Worm (Caenorhabditis elegans) whole organism, young adult: ENCODE data around the gene ndub-2.

Experiments
- B0261.1 ChIP-seq: sonication (generic microtip); optimal IDR thresholded peaks from 2 replicates; lab custom pipeline; 2016; ENCODE audit warnings: mild to moderate bottlenecking, missing genetic modification characterization, moderate library complexity, missing compliant biosample characterization
- C06A6.2 ChIP-seq: fragments of 200-800 bp; sonication (Bioruptor generic); conservative IDR thresholded peaks from 2 replicates; pipeline ENCODE4 v1.3.6; 2022; ENCODE audit warnings: missing genetic modification characterization, missing compliant biosample characterization
- C17E4.6 ChIP-seq: fragments of 200-800 bp; sonication (Bioruptor generic); IDR thresholded peaks from 2 replicates; pipeline ENCODE4 v1.3.6; 2022; ENCODE audit warnings: missing genetic modification reagents, missing genetic modification characterization, missing compliant biosample characterization
- F49E8.2 ChIP-seq: sonication (generic microtip); optimal IDR thresholded peaks from 3 replicates; lab custom pipeline; 2017; ENCODE audit warnings: missing genetic modification characterization, mild to moderate bottlenecking, missing compliant biosample characterization, antibody characterized with exemption, moderate library complexity; ENCODE audit not compliant: insufficient read depth
- F57A8.1 ChIP-seq: fragments of 200-800 bp; sonication (Bioruptor generic); optimal IDR thresholded peaks from 2 replicates; lab custom pipeline; 2018; ENCODE audit warnings: mild to moderate bottlenecking, missing genetic modification characterization, moderate library complexity, missing compliant biosample characterization
- K12H6.12 ChIP-seq: fragments of 200-800 bp; sonication (Bioruptor generic); optimal IDR thresholded peaks from 2 replicates; lab custom pipeline; 2018; ENCODE audit warnings: mild to moderate bottlenecking, missing genetic modification characterization, missing compliant biosample characterization
- Y53G8AR.9 ChIP-seq: fragments of 200-800 bp; sonication (Bioruptor generic); conservative IDR thresholded peaks from 2 replicates; pipeline ENCODE4 v1.3.6; 2022; ENCODE audit warnings: missing genetic modification reagents, missing genetic modification characterization, missing compliant biosample characterization
- Y56A3A.18 ChIP-seq: fragments of 200-800 bp; sonication (Bioruptor generic); IDR thresholded peaks from 2 replicates; pipeline ENCODE4 v1.3.6; 2022; ENCODE audit warnings: missing genetic modification reagents, missing genetic modification characterization, missing compliant biosample characterization
- Y95B8A.8 ChIP-seq: fragments of 200-800 bp; sonication (Bioruptor generic); IDR thresholded peaks from 2 replicates; pipeline ENCODE4 v1.3.6; 2022; ENCODE audit warnings: missing genetic modification reagents, missing genetic modification characterization, missing compliant biosample characterization
- akir-1 ChIP-seq: fragments of 200-800 bp; sonication (Bioruptor generic); optimal IDR thresholded peaks from 2 replicates; lab custom pipeline; 2018; ENCODE audit warnings: mild to moderate bottlenecking, missing genetic modification characterization, moderate library complexity, missing compliant biosample characterization
- ama-1 ChIP-seq, 3 experiments: fragments of 150-350 bp in 1 of 3; sonication (generic microtip) in 2 of 3; optimal IDR thresholded peaks; 2 replicates each; lab custom pipeline; 2014 to 2018; ENCODE audit warnings: missing biosample characterization in 2 of 3, missing genetic modification characterization in 2 of 3, missing genetic modification reagents in 2 of 3
- aptf-3 ChIP-seq: fragments of 200-800 bp; sonication (Bioruptor generic); IDR thresholded peaks from 2 replicates; pipeline ENCODE4 v1.3.6; 2022; ENCODE audit warnings: missing genetic modification characterization, missing compliant biosample characterization
- attf-3 ChIP-seq: fragments of 200-800 bp; sonication (Bioruptor generic); conservative IDR thresholded peaks from 2 replicates; pipeline ENCODE4 v1.3.6; 2022; ENCODE audit warnings: missing genetic modification reagents, missing genetic modification characterization, missing compliant biosample characterization
- attf-6 ChIP-seq: fragments of 200-800 bp; sonication (Bioruptor generic); IDR thresholded peaks from 2 replicates; pipeline ENCODE4 v1.3.6; 2022; ENCODE audit warnings: missing genetic modification reagents, missing genetic modification characterization, missing compliant biosample characterization
- ccch-3 ChIP-seq: fragments of 200-800 bp; sonication (Bioruptor generic); optimal IDR thresholded peaks from 2 replicates; lab custom pipeline; 2018; ENCODE audit warnings: mild to moderate bottlenecking, missing genetic modification characterization, missing compliant biosample characterization
- cebp-2 ChIP-seq: fragments of 200-800 bp; sonication (Bioruptor generic); IDR thresholded peaks from 2 replicates; pipeline ENCODE4 v1.3.6; 2022; ENCODE audit warnings: missing genetic modification characterization, missing compliant biosample characterization
- ceh-100 ChIP-seq: fragments of 200-800 bp; sonication (Bioruptor generic); IDR thresholded peaks from 2 replicates; pipeline ENCODE4 v1.3.6; 2022; ENCODE audit warnings: missing genetic modification reagents, missing genetic modification characterization, missing compliant biosample characterization
- ceh-27 ChIP-seq: fragments of 200-800 bp; sonication (Bioruptor generic); optimal IDR thresholded peaks from 2 replicates; lab custom pipeline; 2018; ENCODE audit warnings: mild to moderate bottlenecking, missing genetic modification characterization, moderate library complexity, missing compliant biosample characterization
- ceh-79 ChIP-seq: sonication (generic microtip); optimal IDR thresholded peaks from 2 replicates; lab custom pipeline; 2017; ENCODE audit warnings: mild to moderate bottlenecking, missing genetic modification characterization, missing compliant biosample characterization
- chd-7 ChIP-seq: sonication (generic microtip); optimal IDR thresholded peaks from 2 replicates; lab custom pipeline; 2016; ENCODE audit warnings: mild to moderate bottlenecking, missing genetic modification characterization, moderate library complexity, missing compliant biosample characterization
- dox-1 ChIP-seq: fragments of 200-800 bp; sonication (Bioruptor generic); IDR thresholded peaks from 2 replicates; pipeline ENCODE4 v1.3.6; 2022; ENCODE audit warnings: missing genetic modification reagents, missing genetic modification characterization, missing compliant biosample characterization
- efl-1 ChIP-seq: fragments of 150-350 bp; optimal IDR thresholded peaks from 2 replicates; lab custom pipeline; 2014; ENCODE audit warnings: missing biosample characterization, missing genetic modification reagents, missing genetic modification characterization
- egl-18 ChIP-seq: fragments of 200-800 bp; sonication (Bioruptor generic); IDR thresholded peaks from 2 replicates; pipeline ENCODE4 v1.3.6; 2022; ENCODE audit warnings: missing genetic modification reagents, missing genetic modification characterization, missing compliant biosample characterization
- egrh-3 ChIP-seq: fragments of 200-800 bp; sonication (Bioruptor generic); IDR thresholded peaks from 2 replicates; pipeline ENCODE4 v1.3.6; 2022; ENCODE audit warnings: missing genetic modification reagents, missing genetic modification characterization, missing compliant biosample characterization
- gei-17 ChIP-seq: fragments of 200-800 bp; sonication (Bioruptor generic); optimal IDR thresholded peaks from 2 replicates; lab custom pipeline; 2018; ENCODE audit warnings: mild to moderate bottlenecking, missing genetic modification characterization, missing compliant biosample characterization
- hlh-12 ChIP-seq: sonication (generic microtip); optimal IDR thresholded peaks from 2 replicates; lab custom pipeline; 2016; ENCODE audit warnings: missing genetic modification characterization, missing compliant biosample characterization
- hmg-1.2 ChIP-seq: fragments of 200-800 bp; sonication (Bioruptor generic); IDR thresholded peaks from 2 replicates; pipeline ENCODE4 v1.3.6; 2022; ENCODE audit warnings: missing genetic modification reagents, missing genetic modification characterization, missing compliant biosample characterization
- lin-35 ChIP-seq, 3 experiments: fragments of 150-350 bp in 2 of 3; sonication (generic microtip) in 1 of 3; optimal IDR thresholded peaks; 2 replicates each; lab custom pipeline; 2014 to 2018; ENCODE audit warnings: missing biosample characterization in 3 of 3, missing genetic modification characterization in 3 of 3, missing genetic modification reagents in 3 of 3
- lin-54 ChIP-seq: fragments of 200-800 bp; sonication (Bioruptor generic); optimal IDR thresholded peaks from 2 replicates; lab custom pipeline; 2018; ENCODE audit warnings: mild to moderate bottlenecking, missing genetic modification characterization, missing compliant biosample characterization
- madf-10 ChIP-seq: sonication (generic microtip); optimal IDR thresholded peaks from 2 replicates; lab custom pipeline; 2016; ENCODE audit warnings: mild to moderate bottlenecking, missing genetic modification characterization, missing compliant biosample characterization
- madf-8 ChIP-seq: fragments of 200-800 bp; sonication (Bioruptor generic); conservative IDR thresholded peaks from 2 replicates; pipeline ENCODE4 v1.3.6; 2022; ENCODE audit warnings: missing genetic modification reagents, missing genetic modification characterization, missing compliant biosample characterization
- mcd-1 ChIP-seq: fragments of 200-800 bp; sonication (Bioruptor generic); IDR thresholded peaks from 2 replicates; pipeline ENCODE4 v1.3.6; 2022; ENCODE audit warnings: missing genetic modification reagents, missing genetic modification characterization, missing compliant biosample characterization
- nfyb-1 ChIP-seq: fragments of 200-800 bp; sonication (Bioruptor generic); IDR thresholded peaks from 2 replicates; pipeline ENCODE4 v1.3.6; 2022; ENCODE audit warnings: missing genetic modification reagents, missing genetic modification characterization, missing compliant biosample characterization
- nhr-27 ChIP-seq: fragments of 200-800 bp; sonication (Bioruptor generic); optimal IDR thresholded peaks from 2 replicates; lab custom pipeline; 2018; ENCODE audit warnings: mild to moderate bottlenecking, missing genetic modification characterization, moderate library complexity, missing compliant biosample characterization
- nhr-80 ChIP-seq: sonication (generic microtip); optimal IDR thresholded peaks from 2 replicates; lab custom pipeline; 2016; ENCODE audit warnings: missing genetic modification characterization, missing compliant biosample characterization
- repo-1 ChIP-seq: sonication (generic microtip); optimal IDR thresholded peaks from 2 replicates; lab custom pipeline; 2017; ENCODE audit warnings: mild to moderate bottlenecking, missing genetic modification characterization, missing compliant biosample characterization
- rpc-1 ChIP-seq, 2 experiments: fragments of 150-350 bp in 1 of 2; sonication (generic microtip) in 1 of 2; optimal IDR thresholded peaks; 2 replicates each; lab custom pipeline; 2014 to 2018; ENCODE audit warnings: missing biosample characterization in 1 of 2, missing genetic modification characterization in 1 of 2, missing genetic modification reagents in 1 of 2, missing genotype in 1 of 2
- sdz-38 ChIP-seq: sonication (generic microtip); optimal IDR thresholded peaks from 2 replicates; lab custom pipeline; 2016; ENCODE audit warnings: missing genotype, missing genetic modification characterization, missing compliant biosample characterization
- snpc-4 ChIP-seq, 5 experiments: fragments of 150-350 bp in 1 of 5; sonication (generic microtip) in 4 of 5; optimal IDR thresholded peaks; 2 replicates each; lab custom pipeline; 2014 to 2018; ENCODE audit warnings: missing genetic modification characterization in 5 of 5, missing biosample characterization in 3 of 5, antibody characterized with exemption in 2 of 5, mild to moderate bottlenecking in 2 of 5, missing compliant biosample characterization in 2 of 5, missing genotype in 2 of 5, moderate library complexity in 2 of 5, missing genetic modification reagents in 1 of 5
- sptf-2 ChIP-seq: fragments of 200-800 bp; sonication (Bioruptor generic); optimal IDR thresholded peaks from 2 replicates; lab custom pipeline; 2018; ENCODE audit warnings: mild to moderate bottlenecking, missing genetic modification characterization, missing compliant biosample characterization
- tbp1 ChIP-seq: fragments of 200-800 bp; sonication (Bioruptor generic); optimal IDR thresholded peaks from 2 replicates; lab custom pipeline; 2018; ENCODE audit warnings: mild to moderate bottlenecking, missing genetic modification characterization, missing compliant biosample characterization
- unc-130 ChIP-seq: sonication (generic microtip); optimal IDR thresholded peaks from 2 replicates; lab custom pipeline; 2016; ENCODE audit warnings: missing genetic modification reagents, missing genetic modification characterization, missing compliant biosample characterization
- xnd-1 ChIP-seq: sonication (generic microtip); optimal IDR thresholded peaks from 2 replicates; lab custom pipeline; 2016; ENCODE audit warnings: missing genotype, missing genetic modification reagents, missing genetic modification characterization, missing compliant biosample characterization
- zfh-2 ChIP-seq: fragments of 200-800 bp; sonication (Bioruptor generic); conservative IDR thresholded peaks from 2 replicates; pipeline ENCODE4 v1.3.6; 2022; ENCODE audit warnings: missing genetic modification reagents, missing genetic modification characterization, missing compliant biosample characterization
- ztf-26 ChIP-seq: sonication (generic microtip); optimal IDR thresholded peaks from 2 replicates; lab custom pipeline; 2017; ENCODE audit warnings: missing genetic modification characterization, missing compliant biosample characterization
- ztf-6 ChIP-seq: fragments of 200-800 bp; sonication (Bioruptor generic); IDR thresholded peaks from 2 replicates; pipeline ENCODE4 v1.3.6; 2022; ENCODE audit warnings: missing genetic modification reagents, missing genetic modification characterization, missing compliant biosample characterization

ndub-2 gene

ce11 chrII:9010708-9011107 is 14.5 kb downstream of the ndub-2 start:
- TF ChIP-seq Y53G8AR.9 (GFP tag; lab: Robert Waterston, UW) (no peak), madf-10 (no peak), F49E8.2 (no peak), gei-17 (GFP tag; lab: Kevin White, UChicago) (no peak), dox-1 (GFP tag; lab: Robert Waterston, UW) (no peak), zfh-2 (GFP tag; lab: Robert Waterston, UW) (0 out of 2 replicates have a peak, but pooled peaks have one; percentile 22), nfyb-1 (GFP tag; lab: Robert Waterston, UW) (no peak), lin-35 (GFP tag; optimal IDR thresholded peaks at IDR 0.05; lab: Kevin White, UChicago) (no peak)

ce11 chrII:9013341-9013740 is 17.2 kb downstream of the ndub-2 start:
- 0 out of 2 replicates have a peak, but pooled peaks have one; percentile 40 for TF ChIP-seq mcd-1 (GFP tag; lab: Robert Waterston, UW)
- no peak for TF ChIP-seq C06A6.2
- peak; percentile 55 for TF ChIP-seq K12H6.12 (tag; lab: Kevin White, UChicago)
- TF ChIP-seq F57A8.1: no peak
- TF ChIP-seq egrh-3 (GFP tag; lab: Robert Waterston, UW): peak; percentile 38; the same call in 1 of the 2 replicates
- TF ChIP-seq madf-8 (GFP tag; lab: Robert Waterston, UW): no peak
- peak; percentile 41; the same call in 1 of the 2 replicates for TF ChIP-seq dox-1 (GFP tag; lab: Robert Waterston, UW)
- no peak for TF ChIP-seq sdz-38 (tag; lab: Kevin White, UChicago)
- TF ChIP-seq attf-3 (GFP tag; lab: Robert Waterston, UW): no peak
- no peak for TF ChIP-seq ceh-79
- no peak for TF ChIP-seq ztf-26 (tag; lab: Kevin White, UChicago)
- TF ChIP-seq akir-1 (GFP tag; lab: Kevin White, UChicago): no peak
- TF ChIP-seq xnd-1 (tag; lab: Kevin White, UChicago): no peak
- TF ChIP-seq ztf-6 (GFP tag; lab: Robert Waterston, UW): 0 out of 2 replicates have a peak, but pooled peaks have one; percentile 4
- peak; percentile 31 for TF ChIP-seq ceh-27 (GFP tag; lab: Kevin White, UChicago)
- TF ChIP-seq aptf-3 (GFP tag; lab: Robert Waterston, UW): no peak
- no peak for TF ChIP-seq repo-1
- no peak for TF ChIP-seq Y95B8A.8 (GFP tag; lab: Robert Waterston, UW)
- TF ChIP-seq ccch-3 (GFP tag; lab: Kevin White, UChicago): no peak
- TF ChIP-seq efl-1 (GFP tag; lab: Kevin White, UChicago): no peak
- no peak for TF ChIP-seq unc-130 (GFP tag; lab: Kevin White, UChicago)
- TF ChIP-seq chd-7 (tag; lab: Kevin White, UChicago): peak; percentile 36
- TF ChIP-seq zfh-2 (GFP tag; lab: Robert Waterston, UW): peak; percentile 93
- TF ChIP-seq hlh-12 (tag; lab: Kevin White, UChicago): no peak
- 0 out of 2 replicates have a peak, but pooled peaks have one; percentile 19 for TF ChIP-seq hmg-1.2 (GFP tag; lab: Robert Waterston, UW)

- TF ChIP-seq egrh-3 (GFP tag; lab: Robert Waterston, UW) (no peak), ceh-100 (GFP tag; lab: Robert Waterston, UW) (no peak), Y56A3A.18 (GFP tag; lab: Robert Waterston, UW) (no peak), cebp-2 (GFP tag; lab: Robert Waterston, UW) (no peak), rpc-1 (optimal IDR thresholded peaks at IDR 0.05; lab: Kevin White, UChicago) (no peak), rpc-1 (tag; optimal IDR thresholded peaks at IDR 0.05; lab: Kevin White, UChicago) (no peak), snpc-4 (GFP tag; optimal IDR thresholded peaks at IDR 0.05; lab: Kevin White, UChicago) (no peak), snpc-4 (tag; optimal IDR thresholded peaks at IDR 0.05; lab: Kevin White, UChicago) (no peak), ztf-6 (GFP tag; lab: Robert Waterston, UW) (no peak), sptf-2 (GFP tag; lab: Kevin White, UChicago) (no peak), C17E4.6 (GFP tag; lab: Robert Waterston, UW) (no peak), B0261.1 (tag; lab: Kevin White, UChicago) (no peak), tbp1 (GFP tag; lab: Kevin White, UChicago) (no peak), lin-54 (GFP tag; lab: Kevin White, UChicago) (no peak), nhr-80 (tag; lab: Kevin White, UChicago) (no peak), sdz-38 (tag; lab: Kevin White, UChicago) (no peak), ama-1 (optimal IDR thresholded peaks at IDR 0.05; lab: Kevin White, UChicago) (no peak), ama-1 (GFP tag; optimal IDR thresholded peaks at IDR 0.05; lab: Kevin White, UChicago) (no peak), attf-6 (GFP tag; lab: Robert Waterston, UW) (no peak), egl-18 (GFP tag; lab: Robert Waterston, UW) (no peak), nhr-27 (tag; lab: Kevin White, UChicago) (no peak)
Measured at ce11 chrII:9014188-9014587, 18.0 kb downstream of the ndub-2 start.
